Worm (Caenorhabditis elegans): ENCODE data around the gene idpc-7.

Gene idpc-7

DNA sequence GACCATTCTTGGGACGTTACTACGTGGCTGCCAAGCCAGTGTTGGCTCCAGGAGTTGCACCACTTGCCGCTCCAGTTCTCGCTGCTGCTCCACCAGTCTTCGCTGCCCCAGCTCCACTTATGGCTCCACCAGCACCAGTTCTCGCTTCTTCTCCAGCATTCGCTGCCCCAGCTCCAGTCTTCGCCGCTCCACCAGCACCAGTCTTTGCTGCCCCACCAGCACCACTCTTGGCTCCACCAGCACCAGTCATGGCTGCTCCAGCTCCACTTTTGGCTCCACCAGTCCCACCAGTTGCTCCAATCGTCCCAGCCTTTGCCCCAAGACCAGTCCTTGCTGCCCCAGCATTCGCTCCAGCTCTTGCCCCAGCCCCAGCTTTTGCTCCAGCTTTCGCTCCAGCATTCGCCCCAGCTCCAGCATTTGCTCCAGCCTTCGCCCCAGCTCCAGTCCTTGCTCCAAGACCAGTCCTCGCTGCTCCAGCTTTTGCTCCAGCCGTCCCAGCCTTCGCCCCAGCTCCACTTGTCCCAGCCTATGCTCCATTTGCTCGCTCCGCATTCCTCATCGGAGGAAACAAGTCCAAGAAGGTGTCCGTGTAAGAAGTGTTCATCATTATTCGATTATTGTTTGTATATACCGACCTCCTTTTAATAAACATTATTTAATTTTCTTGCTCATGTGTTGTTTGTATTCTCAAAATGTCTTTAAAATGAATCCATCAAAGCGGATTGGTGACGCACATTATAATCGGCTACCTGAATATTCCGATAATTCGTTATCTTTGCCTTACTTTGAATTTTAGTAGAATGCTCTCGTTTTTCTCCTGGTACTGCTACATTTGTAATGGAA is 7.0 kb upstream of the idpc-7 start, which contains the start of gene T06E4.7:
T06E4.7 (plus strand) TSS at position 793 of the 843 bp plus-strand sequence.
- TF ChIP-seq nhr-102 (tag; optimal IDR thresholded peaks at IDR 0.05) (no peak), set-16 (GFP tag; IDR thresholded peaks at IDR 0.05) (peak; percentile 97), ZK546.5 (tag; optimal IDR thresholded peaks at IDR 0.05) (no peak), unc-39 (tag; optimal IDR thresholded peaks at IDR 0.05) (no peak), egl-43 (GFP tag; IDR thresholded peaks at IDR 0.05) (0 out of 2 replicates have a peak, but pooled peaks have one; percentile 5), ctbp-1 (GFP tag; IDR thresholded peaks at IDR 0.05) (no peak), sdz-12 (GFP tag; optimal IDR thresholded peaks at IDR 0.05) (peak; percentile 53), lin-15B (tag; optimal IDR thresholded peaks at IDR 0.05) (no peak), lin-1 (GFP tag; IDR thresholded peaks at IDR 0.05) (no peak), mdl-1 (tag; optimal IDR thresholded peaks at IDR 0.05) (no peak), hif-1 (tag; optimal IDR thresholded peaks at IDR 0.05) (no peak), arid-1 (GFP tag; conservative IDR thresholded peaks at IDR 0.05) (no peak), zag-1 (tag; optimal IDR thresholded peaks at IDR 0.05) (no peak), Y5F2A.4 (GFP tag; optimal IDR thresholded peaks at IDR 0.05) (no peak)

DNA sequence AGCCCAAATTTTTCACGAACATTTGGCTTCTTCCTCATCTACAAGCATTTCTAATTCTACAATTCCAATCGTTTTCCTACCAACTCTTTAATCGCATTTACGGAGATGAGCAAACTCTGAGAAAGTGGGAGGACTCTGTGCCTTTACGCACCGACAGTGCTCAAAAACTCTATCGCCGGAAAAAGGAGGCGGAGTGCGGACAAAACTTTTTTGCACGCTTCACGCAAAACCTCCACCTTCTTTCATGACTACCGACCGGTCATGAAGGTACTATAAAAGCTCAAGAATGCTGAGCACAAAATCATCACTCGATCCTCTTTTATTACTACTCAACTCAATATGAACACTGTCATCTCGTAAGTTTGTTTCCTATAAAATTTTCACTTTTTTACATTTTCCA is 6.3 kb upstream of the idpc-7 start, which contains the start of gene idpc-4:
idpc-4 (plus strand) TSS at position 301 of the 400 bp plus-strand sequence.
- no peak for TF ChIP-seq daf-8 (GFP tag; IDR thresholded peaks at IDR 0.05)
- no peak for TF ChIP-seq nhr-11 (tag; optimal IDR thresholded peaks at IDR 0.05)
- TF ChIP-seq vab-7 (GFP tag; IDR thresholded peaks at IDR 0.05) = no peak
- TF ChIP-seq lin-39 (tag; optimal IDR thresholded peaks at IDR 0.05) = no peak
- TF ChIP-seq lin-13 (GFP tag; optimal IDR thresholded peaks at IDR 0.05) = no peak
- TF ChIP-seq nhr-28 (tag; optimal IDR thresholded peaks at IDR 0.05) = no peak
- TF ChIP-seq nhr-41 (GFP tag; IDR thresholded peaks at IDR 0.05) = no peak
- TF ChIP-seq spr-1 (tag; optimal IDR thresholded peaks at IDR 0.05) = no peak
- no peak for TF ChIP-seq jun-1 (tag; optimal IDR thresholded peaks at IDR 0.05)
- no peak for TF ChIP-seq Y5F2A.4 (GFP tag; optimal IDR thresholded peaks at IDR 0.05)
- no peak for TF ChIP-seq ceh-82 (tag; optimal IDR thresholded peaks at IDR 0.05)
- TF ChIP-seq saeg-2 (GFP tag; IDR thresholded peaks at IDR 0.05) = no peak
- TF ChIP-seq nhr-10 (tag; optimal IDR thresholded peaks at IDR 0.05) = no peak
- no peak for TF ChIP-seq egl-27 (tag; optimal IDR thresholded peaks at IDR 0.05)
- TF ChIP-seq attf-4 (tag; optimal IDR thresholded peaks at IDR 0.05) = no peak
- no peak for TF ChIP-seq lin-1 (GFP tag; IDR thresholded peaks at IDR 0.05)
- no peak for TF ChIP-seq F26F4.8 (GFP tag; conservative IDR thresholded peaks at IDR 0.05)
- TF ChIP-seq aha-1 (tag) = no peak
- TF ChIP-seq ztf-7 (tag; optimal IDR thresholded peaks at IDR 0.05) = no peak
- no peak for TF ChIP-seq dve-1 (tag; optimal IDR thresholded peaks at IDR 0.05; ENCODE audit: insufficient read depth)

DNA sequence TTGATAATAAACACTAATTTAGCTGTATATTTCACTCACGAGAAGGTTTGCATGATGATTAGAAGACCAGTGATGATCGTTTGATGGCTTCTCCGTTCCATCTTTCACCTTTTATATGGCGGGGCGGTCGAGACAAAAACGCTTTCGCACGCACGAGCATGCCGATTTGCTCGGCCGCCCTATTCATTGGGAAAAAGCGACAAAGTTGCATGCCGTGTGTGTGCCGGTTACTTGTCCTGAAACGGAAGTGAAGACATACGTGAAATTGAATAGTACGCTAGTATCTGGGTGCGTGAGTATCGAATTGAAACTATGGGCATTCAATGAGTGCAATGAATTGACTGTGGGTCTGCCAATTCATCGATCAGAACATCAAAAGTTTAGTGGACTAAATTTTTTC is 4.0 kb upstream of the idpc-7 start, which contains the start of gene idpc-5:
idpc-5 (minus strand) TSS at position 101 of the 400 bp plus-strand sequence.
- TF ChIP-seq attf-4 (tag; optimal IDR thresholded peaks at IDR 0.05) = no peak
- TF ChIP-seq hmg-1.1 (GFP tag; IDR thresholded peaks at IDR 0.05) = no peak
- TF ChIP-seq dmd-6 (GFP tag; IDR thresholded peaks at IDR 0.05) = no peak
- no peak for TF ChIP-seq Y5F2A.4 (GFP tag; optimal IDR thresholded peaks at IDR 0.05)
- TF ChIP-seq ceh-82 (tag; optimal IDR thresholded peaks at IDR 0.05) = no peak
- TF ChIP-seq unc-62 (GFP tag; optimal IDR thresholded peaks at IDR 0.05 in 1 of 2) = peak in 1 of 2 experiments; percentile 42
- TF ChIP-seq unc-62 (tag; optimal IDR thresholded peaks at IDR 0.05) = no peak
- TF ChIP-seq saeg-2 (GFP tag; IDR thresholded peaks at IDR 0.05) = no peak

All from whole organism, L4 larva.